Worm (Caenorhabditis elegans): Measurements from ENCODE around the gene F26D2.15.
A peak's percentile ranks its signal among the peaks of the same experiment; 100 is the strongest.

Gene F26D2.15

ce11 chrV:16429503-16429902 is 8.1 kb upstream of the F26D2.15 start, which contains the start of gene F26D2.10:
Gene F26D2.10, minus strand, starts transcription at chrV:16429603.
- TF ChIP-seq T20F7.1 (GFP tag; optimal IDR thresholded peaks at IDR 0.05) = no peak
- TF ChIP-seq vab-7 (GFP tag; IDR thresholded peaks at IDR 0.05) = no peak
- TF ChIP-seq F10B5.3 (tag; optimal IDR thresholded peaks at IDR 0.05) = no peak
- no peak for TF ChIP-seq snpc-4 (tag; optimal IDR thresholded peaks at IDR 0.05)
- TF ChIP-seq lin-13 (GFP tag; optimal IDR thresholded peaks at IDR 0.05) = no peak
- TF ChIP-seq F49E8.2 (tag; optimal IDR thresholded peaks at IDR 0.05; ENCODE audit: borderline replicate concordance) = no peak
- TF ChIP-seq pqm-1 (tag; optimal IDR thresholded peaks at IDR 0.05) = no peak
- TF ChIP-seq lin-1 (GFP tag; IDR thresholded peaks at IDR 0.05) = no peak
- no peak for TF ChIP-seq egl-43 (GFP tag; IDR thresholded peaks at IDR 0.05)
- no peak for TF ChIP-seq F37D6.2 (tag; optimal IDR thresholded peaks at IDR 0.05)
- no peak for TF ChIP-seq ztf-11 (tag; optimal IDR thresholded peaks at IDR 0.05)
- TF ChIP-seq hlh-11 (tag; optimal IDR thresholded peaks at IDR 0.05) = no peak
- no peak for TF ChIP-seq attf-4 (tag; optimal IDR thresholded peaks at IDR 0.05)

ce11 chrV:16429940-16430339 is 7.7 kb upstream of the F26D2.15 start, which contains the start of gene str-73:
Gene str-73, plus strand, starts transcription at chrV:16430240.
- TF ChIP-seq dmd-9 (GFP tag; IDR thresholded peaks at IDR 0.05) = no peak
- TF ChIP-seq nhr-42 (GFP tag; IDR thresholded peaks at IDR 0.05) = no peak
- no peak for TF ChIP-seq nhr-111 (GFP tag; optimal IDR thresholded peaks at IDR 0.05)
- no peak for TF ChIP-seq fkh-10 (GFP tag; optimal IDR thresholded peaks at IDR 0.05)
- no peak for TF ChIP-seq tra-1 (GFP tag; IDR thresholded peaks at IDR 0.05)

ce11 chrV:16433471-16433870 is 4.2 kb upstream of the F26D2.15 start, which contains the start of gene clec-234:
Gene clec-234, minus strand, starts transcription at chrV:16433571.
- TF ChIP-seq lin-38 (GFP tag; IDR thresholded peaks at IDR 0.05) = no peak
- TF ChIP-seq set-16 (GFP tag; IDR thresholded peaks at IDR 0.05) = no peak
- TF ChIP-seq skn-1 (tag; optimal IDR thresholded peaks at IDR 0.05) = no peak
- no peak for TF ChIP-seq lir-3 (tag; optimal IDR thresholded peaks at IDR 0.05)
- no peak for TF ChIP-seq nhr-102 (tag; optimal IDR thresholded peaks at IDR 0.05)
- TF ChIP-seq egl-43 (GFP tag; IDR thresholded peaks at IDR 0.05) = no peak
- TF ChIP-seq nhr-111 (GFP tag; optimal IDR thresholded peaks at IDR 0.05) = no peak

ce11 chrV:16435510-16435909 is 2.1 kb upstream of the F26D2.15 start, which contains the start of the genes F26D2.13 and F26D2.14:
Gene F26D2.13, minus strand, starts transcription at chrV:16435610.
Gene F26D2.14, plus strand, starts transcription at chrV:16435855.
- TF ChIP-seq aha-1 (tag) (peak; percentile 82), hlh-30 (tag; optimal IDR thresholded peaks at IDR 0.05; ENCODE audit: insufficient read depth) (no peak)

- TF ChIP-seq unc-62 (GFP tag; optimal IDR thresholded peaks at IDR 0.05 in 1 of 2) (peak in 1 of 2 experiments; percentile 60), unc-62 (tag; optimal IDR thresholded peaks at IDR 0.05) (no peak), F37D6.2 (tag; optimal IDR thresholded peaks at IDR 0.05) (no peak)
These were observed 6.0 kb downstream of the F26D2.15 start, which contains the start of gene srh-141 for ce11 chrV:16443626-16444025. Gene srh-141, plus strand, starts transcription at chrV:16443926.

ce11 chrV:16445676-16446075 is 8.0 kb downstream of the F26D2.15 start, which contains the start of gene T08G3.6:
Gene T08G3.6, plus strand, starts transcription at chrV:16445976.
- TF ChIP-seq zag-1 (tag; optimal IDR thresholded peaks at IDR 0.05) (no peak), attf-4 (tag; optimal IDR thresholded peaks at IDR 0.05) (no peak), D1046.2 (GFP tag; IDR thresholded peaks at IDR 0.05) (no peak), ceh-32 (tag; optimal IDR thresholded peaks at IDR 0.05; ENCODE audit: poor library complexity) (no peak), lin-15B (tag; optimal IDR thresholded peaks at IDR 0.05) (no peak), lin-1 (GFP tag; IDR thresholded peaks at IDR 0.05) (no peak), jun-1 (tag; optimal IDR thresholded peaks at IDR 0.05) (no peak), nhr-102 (tag; optimal IDR thresholded peaks at IDR 0.05) (no peak), ceh-28 (tag; optimal IDR thresholded peaks at IDR 0.05) (no peak), zip-11 (GFP tag; IDR thresholded peaks at IDR 0.05) (no peak), mxl-2 (GFP tag; conservative IDR thresholded peaks at IDR 0.05) (no peak), nhr-76 (tag; optimal IDR thresholded peaks at IDR 0.05) (no peak), T20F7.1 (GFP tag; optimal IDR thresholded peaks at IDR 0.05) (no peak), skn-1 (tag; optimal IDR thresholded peaks at IDR 0.05) (no peak), madf-9 (GFP tag; conservative IDR thresholded peaks at IDR 0.05) (no peak), dmd-8 (GFP tag; IDR thresholded peaks at IDR 0.05) (no peak), Y105C5A.15 (GFP tag; IDR thresholded peaks at IDR 0.05) (no peak), spr-3 (GFP tag; optimal IDR thresholded peaks at IDR 0.05) (no peak)

Data from whole organism, L4 larva.